Worm (Caenorhabditis elegans) whole organism, early embryonic: ENCODE measurements around the gene algn-13.

ENCODE experiments used
- B0310.2 ChIP-seq: sonication (generic microtip); optimal IDR thresholded peaks from 2 replicates; lab custom pipeline; 2016; ENCODE audit warnings: mild to moderate bottlenecking, missing genetic modification characterization, missing compliant biosample characterization
- F13C5.2 ChIP-seq: sonication (generic microtip); optimal IDR thresholded peaks from 2 replicates; lab custom pipeline; 2017; ENCODE audit warnings: mild to moderate bottlenecking, missing genetic modification characterization, inconsistent platforms, missing compliant biosample characterization
- aly-1 ChIP-seq: sonication (generic microtip); optimal IDR thresholded peaks from 2 replicates; lab custom pipeline; 2016; ENCODE audit warnings: missing genetic modification characterization, missing compliant biosample characterization
- ama-1 ChIP-seq: fragments of 150-350 bp; optimal IDR thresholded peaks from 2 replicates; lab custom pipeline; 2014
- ceh-13 ChIP-seq: fragments of 200-800 bp; sonication (Bioruptor generic); optimal IDR thresholded peaks from 2 replicates; lab custom pipeline; 2018; ENCODE audit warnings: mild to moderate bottlenecking, missing genetic modification characterization, missing compliant biosample characterization
- ceh-36 ChIP-seq: sonication (generic microtip); optimal IDR thresholded peaks from 2 replicates; lab custom pipeline; 2016; ENCODE audit warnings: missing genetic modification characterization, inconsistent platforms, missing compliant biosample characterization
- ets-7 ChIP-seq: sonication (generic microtip); optimal IDR thresholded peaks from 2 replicates; lab custom pipeline; 2016; ENCODE audit warnings: missing genotype, missing genetic modification characterization, missing compliant biosample characterization
- flt-1 ChIP-seq: fragments of 200-800 bp; sonication (Bioruptor generic); IDR thresholded peaks from 2 replicates; pipeline ENCODE4 v1.3.6; 2022; ENCODE audit warnings: missing genetic modification characterization, missing compliant biosample characterization
- hmbx-1 ChIP-seq: sonication (generic microtip); optimal IDR thresholded peaks from 2 replicates; lab custom pipeline; 2016; ENCODE audit warnings: mild to moderate bottlenecking, missing genetic modification characterization, missing compliant biosample characterization
- hmg-4 ChIP-seq: fragments of 200-800 bp; sonication (Bioruptor generic); optimal IDR thresholded peaks from 2 replicates; lab custom pipeline; 2018; ENCODE audit warnings: mild to moderate bottlenecking, missing genetic modification characterization, missing compliant biosample characterization
- hnd-1 ChIP-seq: sonication (generic microtip); optimal IDR thresholded peaks from 2 replicates; lab custom pipeline; 2016; ENCODE audit warnings: missing genetic modification characterization, missing compliant biosample characterization
- pes-1 ChIP-seq: fragments of 200-800 bp; sonication (Bioruptor generic); IDR thresholded peaks from 2 replicates; pipeline ENCODE4 v1.3.6; 2022; ENCODE audit warnings: missing genetic modification reagents, missing genetic modification characterization, missing compliant biosample characterization
- scrt-1 ChIP-seq: fragments of 200-800 bp; sonication (Bioruptor generic); IDR thresholded peaks from 2 replicates; pipeline ENCODE4 v1.3.6; 2022; ENCODE audit warnings: missing genetic modification characterization, missing compliant biosample characterization
- sea-1 ChIP-seq: fragments of 200-800 bp; sonication (Bioruptor generic); conservative IDR thresholded peaks from 2 replicates; pipeline ENCODE4 v1.3.6; 2022; ENCODE audit warnings: missing genetic modification characterization, missing compliant biosample characterization
- tbx-11 ChIP-seq: fragments of 200-800 bp; sonication (Bioruptor generic); IDR thresholded peaks from 2 replicates; pipeline ENCODE4 v1.3.6; 2022; ENCODE audit warnings: missing genetic modification characterization, missing compliant biosample characterization
- tbx-37 ChIP-seq: fragments of 200-800 bp; sonication (Bioruptor generic); conservative IDR thresholded peaks from 2 replicates; pipeline ENCODE4 v1.3.6; 2022; ENCODE audit warnings: missing genetic modification reagents, missing genetic modification characterization, missing compliant biosample characterization
- tra-4 ChIP-seq: sonication (generic microtip); optimal IDR thresholded peaks from 2 replicates; lab custom pipeline; 2017; ENCODE audit warnings: missing genetic modification characterization, missing compliant biosample characterization

algn-13 gene

DNA sequence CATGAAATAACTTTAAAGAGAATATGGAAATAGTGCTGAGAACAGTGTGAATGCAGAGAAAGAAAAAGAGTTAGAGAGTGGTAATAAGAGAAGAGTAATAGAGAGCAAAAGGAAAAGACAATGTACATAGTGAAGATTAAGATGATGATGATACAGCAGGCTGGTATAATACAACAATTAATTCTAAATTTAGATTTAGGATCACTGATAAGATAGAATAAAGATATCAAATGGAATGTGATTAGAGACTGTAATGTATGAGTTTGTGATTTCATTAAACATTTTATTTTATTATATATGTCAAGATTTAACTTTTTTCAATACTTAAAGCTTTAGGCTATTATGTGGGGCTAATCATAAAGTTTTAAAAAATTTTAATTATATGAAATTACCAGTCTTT, 8.6 kb downstream of the algn-13 start, which contains the start of gene R10D12.8:
Gene R10D12.8, minus strand, starts transcription at position 101 of the 400 bp plus-strand sequence.
- TF ChIP-seq hmg-4 (GFP tag; lab: Kevin White, UChicago) (no peak), flt-1 (no peak), scrt-1 (GFP tag; lab: Robert Waterston, UW) (no peak), aly-1 (tag; lab: Kevin White, UChicago) (no peak), ama-1 (lab: Kevin White, UChicago) (no peak), tbx-11 (GFP tag; lab: Robert Waterston, UW) (no peak), sea-1 (no peak), pes-1 (GFP tag; lab: Robert Waterston, UW) (no peak), hnd-1 (no peak)

DNA sequence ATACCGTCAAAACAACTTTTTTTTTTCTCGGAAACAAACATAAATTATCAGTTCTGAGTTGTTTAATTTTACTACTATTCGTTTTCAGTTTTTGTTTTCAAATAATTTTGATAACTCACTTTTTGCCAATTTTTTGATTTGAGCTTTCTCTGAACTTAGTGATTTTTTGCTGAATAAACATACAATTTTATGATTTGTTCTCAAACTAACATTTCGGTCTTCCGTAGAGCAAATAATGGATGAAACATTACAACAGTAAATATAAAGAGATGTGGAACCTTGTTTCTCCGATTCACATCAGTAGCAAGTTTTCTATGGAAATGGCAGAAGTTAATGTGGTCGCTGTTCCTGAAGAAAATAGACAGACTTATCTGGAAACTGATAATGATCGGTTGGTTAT, 12.0 kb downstream of the algn-13 start, which contains the start of gene R10D12.7:
Gene R10D12.7, plus strand, starts transcription at position 301 of the 400 bp plus-strand sequence.
- TF ChIP-seq tra-4 (tag; lab: Kevin White, UChicago) (no peak), ceh-36 (tag; lab: Kevin White, UChicago) (no peak), ama-1 (lab: Kevin White, UChicago) (no peak), sea-1 (no peak), flt-1 (no peak), ets-7 (no peak), B0310.2 (tag; lab: Kevin White, UChicago) (no peak)

DNA sequence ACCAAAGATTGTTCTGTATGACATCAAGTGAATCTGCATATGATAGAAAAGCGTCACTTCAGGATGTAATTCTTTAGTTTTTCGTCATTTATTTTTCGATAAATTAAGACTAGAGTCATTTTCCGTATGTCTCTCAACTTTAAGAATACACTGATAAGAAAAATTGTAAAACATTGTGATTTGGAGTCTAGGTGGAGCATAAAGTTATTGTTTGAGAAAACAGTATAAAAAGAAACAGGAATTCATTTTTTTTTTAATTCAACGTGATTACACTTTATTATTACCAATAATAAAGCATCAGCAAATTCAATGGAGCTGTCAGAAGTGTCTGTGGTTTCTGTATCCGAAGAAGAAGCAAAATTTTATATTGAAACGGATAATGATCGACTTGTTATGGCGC, 12.8 kb downstream of the algn-13 start, which contains the start of gene R10D12.6:
Gene R10D12.6, plus strand, starts transcription at position 301 of the 400 bp plus-strand sequence.
- TF ChIP-seq pes-1 (GFP tag; lab: Robert Waterston, UW) (no peak), hmbx-1 (tag; lab: Kevin White, UChicago) (no peak), ets-7 (no peak), ceh-13 (no peak), tbx-11 (GFP tag; lab: Robert Waterston, UW) (no peak), sea-1 (no peak), hmg-4 (GFP tag; lab: Kevin White, UChicago) (no peak), F13C5.2 (no peak), scrt-1 (GFP tag; lab: Robert Waterston, UW) (no peak), flt-1 (no peak), ama-1 (lab: Kevin White, UChicago) (no peak), ceh-36 (tag; lab: Kevin White, UChicago) (no peak)

DNA sequence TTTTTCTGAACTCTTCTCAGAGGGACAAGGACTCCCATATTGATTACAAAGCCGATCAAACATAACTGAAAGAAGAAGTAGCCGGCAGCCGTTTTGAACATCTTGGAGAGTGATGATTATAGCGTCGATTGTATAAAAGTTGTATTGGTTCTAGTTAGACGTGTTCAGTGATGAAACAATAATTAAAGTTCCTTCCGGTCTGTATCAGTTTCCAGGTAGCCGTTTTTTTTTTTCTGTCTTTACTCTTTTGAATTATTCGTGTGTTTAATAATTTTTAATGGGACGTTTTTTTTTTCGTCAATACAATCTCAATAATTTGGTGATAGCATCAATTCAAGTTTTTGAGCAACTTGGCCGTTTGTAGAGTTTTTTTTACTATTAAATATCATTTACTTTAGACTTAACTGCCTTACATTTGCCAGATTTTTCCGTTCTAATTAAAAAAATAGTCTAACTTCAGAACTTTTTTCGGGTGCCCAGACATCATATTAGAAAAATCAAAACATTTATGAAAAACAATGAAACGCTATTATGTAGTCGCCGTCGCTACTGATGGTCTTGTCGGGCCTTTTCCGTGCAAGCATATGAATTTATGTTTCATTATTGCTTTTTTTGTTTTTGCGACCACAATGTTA, 15.3 kb downstream of the algn-13 start, which contains the start of the genes srx-10 and clec-226:
Gene srx-10, minus strand, starts transcription at position 101 of the 635 bp plus-strand sequence.
Gene clec-226, plus strand, starts transcription at position 585 of the 635 bp plus-strand sequence.
- no peak for TF ChIP-seq B0310.2 (tag; lab: Kevin White, UChicago)
- no peak for TF ChIP-seq aly-1 (tag; lab: Kevin White, UChicago)
- no peak for TF ChIP-seq flt-1
- TF ChIP-seq ceh-13: no peak
- TF ChIP-seq pes-1 (GFP tag; lab: Robert Waterston, UW): no peak
- TF ChIP-seq tbx-37 (GFP tag; lab: Robert Waterston, UW): no peak
- no peak for TF ChIP-seq ets-7
- no peak for TF ChIP-seq ceh-36 (tag; lab: Kevin White, UChicago)
- no peak for TF ChIP-seq tra-4 (tag; lab: Kevin White, UChicago)
- TF ChIP-seq sea-1: no peak
- TF ChIP-seq hmbx-1 (tag; lab: Kevin White, UChicago): no peak
- TF ChIP-seq hnd-1: no peak
- TF ChIP-seq F13C5.2: no peak
- no peak for TF ChIP-seq scrt-1 (GFP tag; lab: Robert Waterston, UW)
- no peak for TF ChIP-seq hmg-4 (GFP tag; lab: Kevin White, UChicago)
- no peak for TF ChIP-seq ama-1 (lab: Kevin White, UChicago)

DNA sequence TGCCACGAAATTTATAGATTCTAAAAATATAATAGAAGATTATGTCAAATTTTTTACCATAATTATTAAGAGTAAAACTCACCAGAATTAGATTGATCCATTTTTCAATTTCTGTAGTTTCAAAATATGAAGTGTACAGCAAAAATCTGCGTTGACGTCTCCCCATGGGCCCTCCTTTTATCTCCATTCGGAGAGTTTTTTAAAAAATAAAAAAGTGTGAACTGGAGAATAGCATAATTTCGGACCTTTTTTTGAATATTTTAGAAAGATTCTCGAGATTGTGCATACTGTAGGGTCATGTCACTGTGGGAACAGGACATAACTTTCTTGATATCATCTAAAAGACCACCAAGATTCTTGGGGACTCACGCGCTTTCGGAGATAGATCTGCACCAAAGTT, 19.7 kb downstream of the algn-13 start, which contains the start of gene dpr-1:
Gene dpr-1, minus strand, starts transcription at position 101 of the 400 bp plus-strand sequence.
- TF ChIP-seq F13C5.2 (no peak), tbx-37 (GFP tag; lab: Robert Waterston, UW) (no peak), ceh-13 (no peak), aly-1 (tag; lab: Kevin White, UChicago) (no peak), flt-1 (no peak), hnd-1 (no peak), B0310.2 (tag; lab: Kevin White, UChicago) (no peak), ceh-36 (tag; lab: Kevin White, UChicago) (no peak), tra-4 (tag; lab: Kevin White, UChicago) (no peak), tbx-11 (GFP tag; lab: Robert Waterston, UW) (no peak), hmg-4 (GFP tag; lab: Kevin White, UChicago) (no peak), ama-1 (lab: Kevin White, UChicago) (no peak), pes-1 (GFP tag; lab: Robert Waterston, UW) (no peak), ets-7 (no peak)

DNA sequence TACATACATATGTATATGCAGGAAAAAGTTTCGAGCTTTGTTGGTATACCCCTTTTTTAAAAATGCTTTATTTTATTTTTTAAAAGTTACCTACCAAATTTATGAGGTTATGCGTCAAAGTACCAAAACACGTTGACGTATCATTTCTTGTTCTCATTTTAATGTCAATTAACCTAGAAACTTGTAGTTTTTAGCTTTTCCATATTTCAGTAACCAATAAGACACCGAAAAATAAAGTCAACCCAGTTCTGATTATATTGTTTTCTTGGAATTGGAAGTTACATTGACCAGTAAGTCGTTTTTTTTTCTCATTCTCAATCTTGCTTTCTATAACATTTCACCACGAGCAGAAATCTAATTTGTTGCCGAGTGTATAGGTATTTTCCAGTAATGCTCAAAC, 24.9 kb downstream of the algn-13 start, which contains the start of gene srw-145:
Gene srw-145, plus strand, starts transcription at position 301 of the 400 bp plus-strand sequence.
- no peak for TF ChIP-seq ceh-36 (tag; lab: Kevin White, UChicago)
- no peak for TF ChIP-seq ets-7
- TF ChIP-seq aly-1 (tag; lab: Kevin White, UChicago): no peak
- no peak for TF ChIP-seq tbx-37 (GFP tag; lab: Robert Waterston, UW)
- no peak for TF ChIP-seq scrt-1 (GFP tag; lab: Robert Waterston, UW)
- TF ChIP-seq flt-1: no peak
- TF ChIP-seq ama-1 (lab: Kevin White, UChicago): no peak
- TF ChIP-seq ceh-13: no peak
- TF ChIP-seq sea-1: no peak
- TF ChIP-seq tbx-11 (GFP tag; lab: Robert Waterston, UW): no peak
- no peak for TF ChIP-seq pes-1 (GFP tag; lab: Robert Waterston, UW)

DNA sequence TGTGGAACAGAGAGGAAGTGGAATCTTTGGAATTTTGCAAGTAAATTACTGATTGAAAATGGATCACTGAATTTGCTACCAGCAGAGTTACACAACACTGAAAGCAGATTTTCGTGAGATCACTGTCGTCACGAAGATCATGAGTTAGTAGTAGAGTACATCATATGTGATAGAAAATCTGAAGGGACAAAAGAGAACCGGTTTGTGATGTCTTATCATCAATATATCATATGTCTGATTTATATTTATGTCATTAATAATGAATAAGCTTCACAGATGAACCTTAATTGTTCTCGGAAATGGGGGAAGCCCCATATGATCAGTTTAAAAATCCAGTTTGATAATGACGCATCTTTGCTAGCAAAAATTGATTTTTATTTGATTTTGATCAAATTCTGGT, 25.7 kb downstream of the algn-13 start:
- TF ChIP-seq ceh-13 (no peak), ama-1 (lab: Kevin White, UChicago) (no peak), hmbx-1 (tag; lab: Kevin White, UChicago) (no peak)
